Fruit fly (Drosophila melanogaster) whole organism, wandering third instar larva: ENCODE measurements around the gene CG15283.

Source experiments
- Jra ChIP-seq: sonication (Bioruptor generic); optimal IDR thresholded peaks from 2 replicates; lab custom pipeline; 2016; ENCODE audit warnings: missing biosample characterization, missing genetic modification characterization
- brk ChIP-seq: fragments of 200-800 bp; sonication (Bioruptor generic); optimal IDR thresholded peaks from 2 replicates; lab custom pipeline; 2016; ENCODE audit warnings: missing biosample characterization, mild to moderate bottlenecking, missing genetic modification characterization
- dmrt93B ChIP-seq: fragments of 200-800 bp; sonication (Bioruptor generic); optimal IDR thresholded peaks from 2 replicates; lab custom pipeline; 2018; ENCODE audit warnings: missing biosample characterization, mild to moderate bottlenecking, missing genetic modification characterization
- h ChIP-seq: fragments of 200-800 bp; sonication (Bioruptor generic); optimal IDR thresholded peaks from 3 replicates; lab custom pipeline; 2016; ENCODE audit warnings: missing biosample characterization, mild to moderate bottlenecking, missing genetic modification characterization

DNA sequence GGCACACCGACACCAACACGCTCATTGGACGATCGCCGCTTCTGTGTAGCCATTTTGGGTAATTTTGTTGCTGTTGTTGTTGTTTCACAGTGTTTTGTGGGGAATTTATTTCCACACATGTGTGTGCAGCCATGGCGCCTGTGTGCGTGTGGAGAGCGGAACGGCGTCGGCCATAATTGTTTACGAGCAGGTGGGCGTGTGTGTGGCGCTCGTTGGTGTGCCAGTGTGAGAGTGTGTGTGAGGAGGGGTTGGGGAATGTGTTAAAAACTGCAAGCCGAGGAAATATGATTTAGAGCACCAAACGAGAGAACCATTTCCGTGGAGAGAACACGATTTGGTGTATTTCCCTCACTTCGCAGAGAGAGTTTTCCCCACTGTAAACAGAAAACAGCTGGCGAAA lies 40.4 kb downstream of the CG15283 start:
- no peak for TF ChIP-seq dmrt93B
- no peak for TF ChIP-seq Jra (GFP tag; lab: Kevin White, UChicago)
- TF ChIP-seq h: no peak
- TF ChIP-seq brk: no peak
